Worm (Caenorhabditis elegans) whole organism, young adult: Measurements from ENCODE around the gene K10F12.7.
A peak's percentile ranks its signal among the peaks of the same experiment; 100 is the strongest.

ENCODE experiments used
- B0019.2 ChIP-seq: fragments of 200-800 bp; sonication (Bioruptor generic); conservative IDR thresholded peaks from 2 replicates; pipeline ENCODE4 v1.3.6; 2022; ENCODE audit warnings: missing genetic modification reagents, missing genetic modification characterization, missing compliant biosample characterization
- C06A6.2 ChIP-seq: fragments of 200-800 bp; sonication (Bioruptor generic); conservative IDR thresholded peaks from 2 replicates; pipeline ENCODE4 v1.3.6; 2022; ENCODE audit warnings: missing genetic modification characterization, missing compliant biosample characterization
- C17E4.6 ChIP-seq: fragments of 200-800 bp; sonication (Bioruptor generic); IDR thresholded peaks from 2 replicates; pipeline ENCODE4 v1.3.6; 2022; ENCODE audit warnings: missing genetic modification reagents, missing genetic modification characterization, missing compliant biosample characterization
- D2030.7 ChIP-seq: fragments of 200-800 bp; sonication (Bioruptor generic); IDR thresholded peaks from 2 replicates; pipeline ENCODE4 v1.3.6; 2022; ENCODE audit warnings: missing genetic modification reagents, missing genetic modification characterization, missing compliant biosample characterization
- F33H1.4 ChIP-seq: fragments of 200-800 bp; sonication (Bioruptor generic); IDR thresholded peaks from 2 replicates; pipeline ENCODE4 v1.3.6; 2022; ENCODE audit warnings: missing genetic modification reagents, missing genetic modification characterization, missing compliant biosample characterization
- F37B4.10 ChIP-seq: fragments of 200-800 bp; sonication (Bioruptor generic); IDR thresholded peaks from 2 replicates; pipeline ENCODE4 v1.3.6; 2022; ENCODE audit warnings: missing genetic modification characterization, missing compliant biosample characterization
- F39B2.1 ChIP-seq: fragments of 200-800 bp; sonication (Bioruptor generic); IDR thresholded peaks from 2 replicates; pipeline ENCODE4 v1.3.6; 2022; ENCODE audit warnings: missing genetic modification reagents, missing genetic modification characterization, missing compliant biosample characterization
- F52B5.7 ChIP-seq: sonication (generic microtip); optimal IDR thresholded peaks from 2 replicates; lab custom pipeline; 2016; ENCODE audit warnings: mild to moderate bottlenecking, missing genetic modification characterization, missing compliant biosample characterization
- T07F8.4 ChIP-seq: sonication (generic microtip); optimal IDR thresholded peaks from 2 replicates; lab custom pipeline; 2016; ENCODE audit warnings: mild to moderate bottlenecking, missing genetic modification characterization, moderate library complexity, missing compliant biosample characterization
- Y53F4B.3 ChIP-seq: fragments of 200-800 bp; sonication (Bioruptor generic); IDR thresholded peaks from 2 replicates; pipeline ENCODE4 v1.3.6; 2022; ENCODE audit warnings: missing genetic modification reagents, missing genetic modification characterization, missing compliant biosample characterization
- Y67H2A.10 ChIP-seq: fragments of 200-800 bp; sonication (Bioruptor generic); conservative IDR thresholded peaks from 2 replicates; pipeline ENCODE4 v1.3.6; 2022; ENCODE audit warnings: missing genetic modification reagents, missing genetic modification characterization, missing compliant biosample characterization
- Y79H2A.3 ChIP-seq: fragments of 200-800 bp; sonication (Bioruptor generic); conservative IDR thresholded peaks from 2 replicates; pipeline ENCODE4 v1.3.6; 2022; ENCODE audit warnings: missing genetic modification reagents, missing genetic modification characterization, missing compliant biosample characterization
- Y95B8A.8 ChIP-seq: fragments of 200-800 bp; sonication (Bioruptor generic); IDR thresholded peaks from 2 replicates; pipeline ENCODE4 v1.3.6; 2022; ENCODE audit warnings: missing genetic modification reagents, missing genetic modification characterization, missing compliant biosample characterization
- ZK185.1 ChIP-seq: sonication (generic microtip); optimal IDR thresholded peaks from 2 replicates; lab custom pipeline; 2016; ENCODE audit warnings: mild to moderate bottlenecking, missing genetic modification characterization, missing compliant biosample characterization; ENCODE audit not compliant: poor library complexity, severe bottlenecking
- attf-3 ChIP-seq: fragments of 200-800 bp; sonication (Bioruptor generic); conservative IDR thresholded peaks from 2 replicates; pipeline ENCODE4 v1.3.6; 2022; ENCODE audit warnings: missing genetic modification reagents, missing genetic modification characterization, missing compliant biosample characterization
- attf-6 ChIP-seq: fragments of 200-800 bp; sonication (Bioruptor generic); IDR thresholded peaks from 2 replicates; pipeline ENCODE4 v1.3.6; 2022; ENCODE audit warnings: missing genetic modification reagents, missing genetic modification characterization, missing compliant biosample characterization
- bed-1 ChIP-seq: fragments of 200-800 bp; sonication (Bioruptor generic); IDR thresholded peaks from 2 replicates; pipeline ENCODE4 v1.3.6; 2022; ENCODE audit warnings: missing genetic modification reagents, missing genetic modification characterization, missing compliant biosample characterization
- bed-2 ChIP-seq: fragments of 200-800 bp; sonication (Bioruptor generic); IDR thresholded peaks from 2 replicates; pipeline ENCODE4 v1.3.6; 2022; ENCODE audit warnings: missing genetic modification reagents, missing genetic modification characterization, missing compliant biosample characterization
- cebp-2 ChIP-seq: fragments of 200-800 bp; sonication (Bioruptor generic); IDR thresholded peaks from 2 replicates; pipeline ENCODE4 v1.3.6; 2022; ENCODE audit warnings: missing genetic modification characterization, missing compliant biosample characterization
- ceh-40 ChIP-seq: fragments of 200-800 bp; sonication (Bioruptor generic); IDR thresholded peaks from 2 replicates; pipeline ENCODE4 v1.3.6; 2022; ENCODE audit warnings: missing genetic modification characterization, missing compliant biosample characterization
- ceh-58 ChIP-seq: fragments of 200-800 bp; sonication (Bioruptor generic); IDR thresholded peaks from 2 replicates; pipeline ENCODE4 v1.3.6; 2022; ENCODE audit warnings: missing genetic modification characterization, missing compliant biosample characterization
- ceh-91 ChIP-seq: fragments of 200-800 bp; sonication (Bioruptor generic); IDR thresholded peaks from 2 replicates; pipeline ENCODE4 v1.3.6; 2022; ENCODE audit warnings: missing genetic modification reagents, missing genetic modification characterization, missing compliant biosample characterization
- efl-1 ChIP-seq: fragments of 150-350 bp; optimal IDR thresholded peaks from 2 replicates; lab custom pipeline; 2014; ENCODE audit warnings: missing biosample characterization, missing genetic modification reagents, missing genetic modification characterization
- egrh-3 ChIP-seq: fragments of 200-800 bp; sonication (Bioruptor generic); IDR thresholded peaks from 2 replicates; pipeline ENCODE4 v1.3.6; 2022; ENCODE audit warnings: missing genetic modification reagents, missing genetic modification characterization, missing compliant biosample characterization
- hmg-1.2 ChIP-seq: fragments of 200-800 bp; sonication (Bioruptor generic); IDR thresholded peaks from 2 replicates; pipeline ENCODE4 v1.3.6; 2022; ENCODE audit warnings: missing genetic modification reagents, missing genetic modification characterization, missing compliant biosample characterization
- lag-1 ChIP-seq: fragments of 200-800 bp; sonication (Bioruptor generic); IDR thresholded peaks from 2 replicates; pipeline ENCODE4 v1.3.6; 2022; ENCODE audit warnings: missing genetic modification reagents, missing genetic modification characterization, missing compliant biosample characterization
- let-526 ChIP-seq: fragments of 200-800 bp; sonication (Bioruptor generic); IDR thresholded peaks from 2 replicates; pipeline ENCODE4 v1.3.6; 2022; ENCODE audit warnings: missing genetic modification reagents, missing genetic modification characterization, missing compliant biosample characterization
- lin-26 ChIP-seq: fragments of 200-800 bp; sonication (Bioruptor generic); IDR thresholded peaks from 2 replicates; pipeline ENCODE4 v1.3.6; 2022; ENCODE audit warnings: missing genetic modification reagents, missing genetic modification characterization, missing compliant biosample characterization
- lsl-1 ChIP-seq: fragments of 200-800 bp; sonication (Bioruptor generic); optimal IDR thresholded peaks from 2 replicates; lab custom pipeline; 2018; ENCODE audit warnings: mild to moderate bottlenecking, missing genetic modification characterization, moderate library complexity, missing compliant biosample characterization
- lsy-27 ChIP-seq: sonication (generic microtip); optimal IDR thresholded peaks from 2 replicates; lab custom pipeline; 2017; ENCODE audit warnings: missing genetic modification characterization, mild to moderate bottlenecking, missing compliant biosample characterization, antibody characterized with exemption, missing genotype, borderline replicate concordance; ENCODE audit not compliant: insufficient read depth
- madf-10 ChIP-seq: sonication (generic microtip); optimal IDR thresholded peaks from 2 replicates; lab custom pipeline; 2016; ENCODE audit warnings: mild to moderate bottlenecking, missing genetic modification characterization, missing compliant biosample characterization
- nfya-2 ChIP-seq: fragments of 200-800 bp; sonication (Bioruptor generic); IDR thresholded peaks from 2 replicates; pipeline ENCODE4 v1.3.6; 2022; ENCODE audit warnings: missing genetic modification reagents, missing genetic modification characterization, missing compliant biosample characterization
- rcor-1 ChIP-seq: fragments of 200-800 bp; sonication (Bioruptor generic); IDR thresholded peaks from 2 replicates; pipeline ENCODE4 v1.3.6; 2022; ENCODE audit warnings: missing genetic modification reagents, missing genetic modification characterization, missing compliant biosample characterization
- rpc-1 ChIP-seq, 2 experiments: fragments of 150-350 bp in 1 of 2; sonication (generic microtip) in 1 of 2; optimal IDR thresholded peaks; 2 replicates each; lab custom pipeline; 2014 to 2018; ENCODE audit warnings: missing biosample characterization in 1 of 2, missing genetic modification characterization in 1 of 2, missing genetic modification reagents in 1 of 2, missing genotype in 1 of 2
- snpc-4 ChIP-seq, 5 experiments: fragments of 150-350 bp in 1 of 5; sonication (generic microtip) in 4 of 5; optimal IDR thresholded peaks; 2 replicates each; lab custom pipeline; 2014 to 2018; ENCODE audit warnings: missing genetic modification characterization in 5 of 5, missing biosample characterization in 3 of 5, antibody characterized with exemption in 2 of 5, mild to moderate bottlenecking in 2 of 5, missing compliant biosample characterization in 2 of 5, missing genotype in 2 of 5, moderate library complexity in 2 of 5, missing genetic modification reagents in 1 of 5
- sptf-2 ChIP-seq: fragments of 200-800 bp; sonication (Bioruptor generic); optimal IDR thresholded peaks from 2 replicates; lab custom pipeline; 2018; ENCODE audit warnings: mild to moderate bottlenecking, missing genetic modification characterization, missing compliant biosample characterization
- tbp1 ChIP-seq: fragments of 200-800 bp; sonication (Bioruptor generic); optimal IDR thresholded peaks from 2 replicates; lab custom pipeline; 2018; ENCODE audit warnings: mild to moderate bottlenecking, missing genetic modification characterization, missing compliant biosample characterization
- xnd-1 ChIP-seq: sonication (generic microtip); optimal IDR thresholded peaks from 2 replicates; lab custom pipeline; 2016; ENCODE audit warnings: missing genotype, missing genetic modification reagents, missing genetic modification characterization, missing compliant biosample characterization

K10F12.7 gene

DNA sequence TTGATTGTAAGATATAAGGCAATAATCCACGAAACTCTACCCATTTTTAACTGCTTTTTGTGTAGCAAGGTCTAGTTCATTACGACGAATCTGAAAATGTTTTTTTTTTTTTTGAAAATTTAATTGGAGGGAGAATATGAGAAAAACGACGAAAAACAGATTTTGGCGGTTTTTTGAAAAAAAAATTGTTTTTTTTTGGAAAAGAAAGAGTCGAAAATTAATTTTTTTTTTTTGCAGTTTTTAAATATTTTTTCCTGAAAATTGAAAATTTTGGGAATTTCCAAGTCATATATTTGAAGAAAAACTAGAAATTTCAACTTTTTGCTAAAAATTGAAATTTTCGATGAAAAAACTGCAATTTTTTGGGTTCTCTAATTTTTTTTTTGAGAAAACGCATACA, 36.3 kb upstream of the K10F12.7 start, which contains the start of gene stim-1:
stim-1 (minus strand) TSS at position 101 of the 400 bp plus-strand sequence.
- TF ChIP-seq tbp1 (GFP tag; lab: Kevin White, UChicago) (no peak), efl-1 (GFP tag; lab: Kevin White, UChicago) (no peak), C17E4.6 (no peak)

DNA sequence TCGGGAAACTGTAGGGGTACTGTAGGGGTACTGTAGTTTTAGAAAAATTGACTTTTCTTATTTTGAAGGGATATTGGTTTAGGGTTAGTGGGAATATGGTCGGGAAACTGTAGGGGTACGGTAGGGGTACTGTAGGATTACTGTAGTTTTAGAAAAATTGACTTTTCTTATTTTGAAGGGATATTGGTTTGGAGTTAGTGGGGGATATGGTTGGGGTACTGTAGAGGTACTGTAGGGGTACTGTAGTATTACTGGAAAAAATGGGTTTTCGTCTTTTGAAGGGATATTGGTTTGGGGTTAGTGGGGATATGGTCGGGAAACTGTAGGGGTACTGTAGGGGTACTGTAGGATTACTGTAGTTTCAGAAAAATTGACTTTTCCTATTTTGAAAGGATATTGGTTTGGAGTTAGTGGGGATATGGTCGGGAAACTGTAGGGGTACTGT, 33.0 kb upstream of the K10F12.7 start:
- TF ChIP-seq B0019.2 (GFP tag; lab: Robert Waterston, UW): peak; percentile 47
- TF ChIP-seq C06A6.2: 0 out of 2 replicates have a peak, but pooled peaks have one; percentile 31
- peak; percentile 63 for TF ChIP-seq D2030.7 (GFP tag; lab: Robert Waterston, UW)
- TF ChIP-seq bed-2 (GFP tag; lab: Robert Waterston, UW): peak; percentile 28; the same call in 1 of the 2 replicates
- peak; percentile 12; the same call in 1 of the 2 replicates for TF ChIP-seq let-526 (GFP tag; lab: Robert Waterston, UW)
- peak; percentile 96 for TF ChIP-seq F37B4.10 (GFP tag; lab: Robert Waterston, UW)
- peak; percentile 38; the same call in 1 of the 2 replicates for TF ChIP-seq ceh-91 (GFP tag; lab: Robert Waterston, UW)
- 0 out of 2 replicates have a peak, but pooled peaks have one; percentile 61 for TF ChIP-seq lag-1 (GFP tag; lab: Robert Waterston, UW)
- peak; percentile 31; the same call in 1 of the 2 replicates for TF ChIP-seq Y67H2A.10 (GFP tag; lab: Robert Waterston, UW)
- peak; percentile 46 for TF ChIP-seq F33H1.4 (GFP tag; lab: Robert Waterston, UW)
- TF ChIP-seq nfya-2: 0 out of 2 replicates have a peak, but pooled peaks have one; percentile 48
- TF ChIP-seq Y53F4B.3 (GFP tag; lab: Robert Waterston, UW): peak; percentile 57; the same call in 1 of the 2 replicates
- TF ChIP-seq ceh-40 (GFP tag; lab: Robert Waterston, UW): 0 out of 2 replicates have a peak, but pooled peaks have one; percentile 48
- peak; percentile 83 for TF ChIP-seq egrh-3 (GFP tag; lab: Robert Waterston, UW)
- TF ChIP-seq F39B2.1 (GFP tag; lab: Robert Waterston, UW): peak; percentile 76; the same call in 1 of the 2 replicates
- TF ChIP-seq lin-26 (GFP tag; lab: Robert Waterston, UW): peak; percentile 72
- TF ChIP-seq attf-3 (GFP tag; lab: Robert Waterston, UW): peak; percentile 73
- TF ChIP-seq Y79H2A.3: peak; percentile 68; the same call in 1 of the 2 replicates
- 0 out of 2 replicates have a peak, but pooled peaks have one; percentile 55 for TF ChIP-seq cebp-2 (GFP tag; lab: Robert Waterston, UW)
- peak; percentile 71 for TF ChIP-seq Y95B8A.8 (GFP tag; lab: Robert Waterston, UW)
- peak; percentile 78; the same call in 1 of the 2 replicates for TF ChIP-seq bed-1 (GFP tag; lab: Robert Waterston, UW)
- 0 out of 2 replicates have a peak, but pooled peaks have one; percentile 39 for TF ChIP-seq rcor-1 (GFP tag; lab: Robert Waterston, UW)
- TF ChIP-seq, all 124 proteins: peak for 22; not testable (repeated sequence) for 102

DNA sequence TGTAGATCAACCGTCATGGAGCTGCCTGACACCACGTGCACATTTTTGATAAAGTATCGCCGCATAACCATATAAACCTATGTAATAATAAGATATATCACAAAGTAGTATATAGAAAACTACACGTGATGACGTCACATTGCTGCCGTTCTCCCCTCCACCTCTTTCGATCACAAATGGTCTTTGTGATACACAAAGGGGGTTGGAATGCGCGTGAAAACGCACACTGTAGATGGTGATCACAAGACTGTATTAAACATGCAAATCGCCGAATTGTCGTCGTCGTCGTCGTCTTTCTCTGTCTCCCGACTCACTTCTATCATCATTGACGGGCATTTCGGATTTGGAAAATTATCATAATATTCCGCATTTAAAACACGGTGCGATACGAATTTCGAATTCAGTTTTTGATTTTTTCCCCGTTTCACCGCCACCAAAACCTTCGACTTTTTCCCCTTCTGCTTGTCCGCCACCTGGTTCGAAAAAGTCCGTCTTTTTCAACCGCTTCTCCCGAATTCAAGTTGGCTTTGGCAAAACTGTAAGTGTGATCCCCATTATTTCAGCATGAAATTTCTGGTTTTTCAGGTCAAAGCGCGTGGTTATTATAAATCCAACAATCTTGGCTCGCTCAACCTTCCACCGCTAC, 19.9 kb upstream of the K10F12.7 start, which contains the start of the genes Y55B1BL.1 and Y55B1BL.2:
Y55B1BL.1 (plus strand) TSS at position 217 of the 646 bp plus-strand sequence.
Y55B1BL.2 (plus strand) TSS at position 596 of the 646 bp plus-strand sequence.
- TF ChIP-seq attf-6 (GFP tag; lab: Robert Waterston, UW): no peak
- TF ChIP-seq lsl-1 (GFP tag; lab: Kevin White, UChicago): no peak

DNA sequence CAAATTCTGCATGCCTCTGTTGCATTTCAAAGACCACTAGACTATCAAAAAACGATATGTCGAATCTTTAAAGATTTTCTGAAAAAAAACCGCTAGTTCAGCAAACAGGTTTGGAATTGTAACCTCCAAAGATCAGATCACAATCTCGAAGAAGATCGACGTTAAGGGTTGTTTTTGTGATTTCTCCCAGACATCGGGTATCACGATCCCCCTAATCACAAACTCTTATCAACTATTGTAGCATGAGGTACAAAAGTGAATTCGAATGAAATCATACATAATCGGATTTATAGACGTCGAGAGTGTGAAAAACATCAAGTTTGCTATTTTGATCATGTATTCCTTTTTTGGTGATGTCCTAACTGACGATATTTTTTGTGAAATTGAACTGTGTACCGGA, 18.5 kb upstream of the K10F12.7 start:
- TF ChIP-seq lsy-27 (tag; lab: Kevin White, UChicago) (no peak), F52B5.7 (no peak)

DNA sequence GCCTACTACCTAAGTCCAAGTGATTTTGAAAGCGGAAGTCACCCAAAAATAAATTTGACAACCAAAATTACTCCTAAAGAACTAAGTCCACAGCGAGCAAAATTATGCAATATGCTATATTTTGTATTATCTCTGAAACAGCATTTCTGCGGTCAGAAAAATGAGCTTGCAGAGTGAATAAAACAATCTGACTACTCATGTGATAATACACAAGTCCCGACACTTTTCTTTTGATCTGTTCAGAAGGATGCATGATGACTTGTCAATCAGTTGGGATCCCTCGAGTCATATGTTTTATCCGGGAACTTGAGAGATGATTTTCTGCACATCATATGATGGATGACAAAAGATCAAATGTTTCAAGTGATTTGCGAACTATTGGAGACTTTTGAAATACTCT, 2.7 kb upstream of the K10F12.7 start:
- TF ChIP-seq lag-1 (GFP tag; lab: Robert Waterston, UW) (no peak), snpc-4 (GFP tag; optimal IDR thresholded peaks at IDR 0.05; lab: Kevin White, UChicago) (no peak), snpc-4 (tag; optimal IDR thresholded peaks at IDR 0.05; lab: Kevin White, UChicago) (no peak), sptf-2 (GFP tag; lab: Kevin White, UChicago) (no peak), rpc-1 (optimal IDR thresholded peaks at IDR 0.05; lab: Kevin White, UChicago) (no peak), rpc-1 (tag; optimal IDR thresholded peaks at IDR 0.05; lab: Kevin White, UChicago) (no peak), bed-2 (GFP tag; lab: Robert Waterston, UW) (no peak), F33H1.4 (GFP tag; lab: Robert Waterston, UW) (no peak), cebp-2 (GFP tag; lab: Robert Waterston, UW) (no peak), ceh-58 (GFP tag; lab: Robert Waterston, UW) (no peak), hmg-1.2 (GFP tag; lab: Robert Waterston, UW) (no peak), rcor-1 (GFP tag; lab: Robert Waterston, UW) (no peak), T07F8.4 (tag; lab: Kevin White, UChicago) (no peak), madf-10 (tag; lab: Kevin White, UChicago) (no peak), ZK185.1 (tag; lab: Kevin White, UChicago) (no peak), xnd-1 (tag; lab: Kevin White, UChicago) (no peak)
